Worm (Caenorhabditis elegans): ENCODE results near the gene Y11D7A.10.

Gene Y11D7A.10

DNA sequence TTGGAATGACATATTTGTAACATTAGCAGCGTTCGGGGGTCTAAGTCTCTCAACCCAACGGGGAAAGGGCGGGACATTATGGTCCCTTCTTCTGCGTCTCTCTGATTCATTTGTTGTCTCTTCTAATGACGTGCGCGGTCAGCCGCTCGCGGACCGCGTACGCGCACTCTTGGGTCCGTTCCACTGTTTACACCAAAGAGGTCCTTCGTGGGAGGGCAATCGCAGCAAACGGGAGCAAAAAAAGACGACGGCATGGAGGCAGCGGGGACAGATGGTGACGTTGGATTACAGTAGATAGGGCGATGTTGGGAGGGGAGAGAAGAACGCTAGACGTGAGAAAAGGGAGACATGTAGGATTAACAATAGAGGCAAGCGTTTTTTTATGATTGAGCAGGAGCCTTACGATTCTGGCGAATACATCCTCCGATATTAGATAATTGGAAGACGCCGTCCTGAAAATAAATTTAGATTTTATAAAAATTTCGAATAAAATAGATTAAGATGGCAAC is 4.3 kb upstream of the Y11D7A.10 start, which contains the start of gene flh-1:
Gene flh-1 (minus strand): TSS at position 459 of the 509 bp plus-strand sequence.
- TF ChIP-seq set-16 (GFP tag; IDR thresholded peaks at IDR 0.05) (0 out of 2 replicates have a peak, but pooled peaks have one; percentile 42), madf-5 (GFP tag; IDR thresholded peaks at IDR 0.05) (0 out of 4 replicates have a peak, but pooled peaks of 1 of the 2 experiments have one; percentile 23), ces-1 (GFP tag; optimal IDR thresholded peaks at IDR 0.05) (no peak), egl-43 (GFP tag; IDR thresholded peaks at IDR 0.05) (0 out of 2 replicates have a peak, but pooled peaks have one; percentile 34), ceh-20 (GFP tag; IDR thresholded peaks at IDR 0.05) (no peak)

DNA sequence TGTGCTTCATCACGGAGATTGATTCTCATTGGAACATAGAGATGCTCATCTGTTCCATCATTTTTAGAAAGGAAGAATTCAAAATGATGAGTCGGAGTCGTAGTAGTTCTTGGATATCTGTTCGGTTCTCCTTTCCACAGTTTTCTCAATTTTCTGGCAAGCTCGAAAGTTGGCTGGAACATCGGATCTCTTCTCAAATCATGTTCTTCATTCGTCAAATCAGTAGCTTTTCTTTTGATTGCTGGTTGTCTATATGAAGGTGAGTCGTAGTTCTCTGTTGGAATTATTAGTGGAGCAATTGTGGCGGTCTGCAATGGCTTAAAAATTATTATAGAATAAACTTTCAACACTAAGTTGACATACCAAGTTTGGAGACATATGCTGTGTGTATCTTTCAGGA is 2.7 kb upstream of the Y11D7A.10 start:
- no peak for TF ChIP-seq mes-2 (tag; optimal IDR thresholded peaks at IDR 0.05; ENCODE audit: poor library complexity, severe bottlenecking)
- TF ChIP-seq T20F7.1 (GFP tag; optimal IDR thresholded peaks at IDR 0.05): no peak
- TF ChIP-seq unc-62 (GFP tag; optimal IDR thresholded peaks at IDR 0.05 in 1 of 2): peak in 1 of 2 experiments; percentile 92
- no peak for TF ChIP-seq unc-62 (tag; optimal IDR thresholded peaks at IDR 0.05)
- TF ChIP-seq nhr-48 (tag; optimal IDR thresholded peaks at IDR 0.05): no peak
- no peak for TF ChIP-seq pha-4 (GFP tag; IDR thresholded peaks at IDR 0.05)
- TF ChIP-seq pha-4 (tag; optimal IDR thresholded peaks at IDR 0.05): no peak
- TF ChIP-seq aha-1 (tag): peak; percentile 1
- TF ChIP-seq lsy-2 (tag; optimal IDR thresholded peaks at IDR 0.05): no peak

DNA sequence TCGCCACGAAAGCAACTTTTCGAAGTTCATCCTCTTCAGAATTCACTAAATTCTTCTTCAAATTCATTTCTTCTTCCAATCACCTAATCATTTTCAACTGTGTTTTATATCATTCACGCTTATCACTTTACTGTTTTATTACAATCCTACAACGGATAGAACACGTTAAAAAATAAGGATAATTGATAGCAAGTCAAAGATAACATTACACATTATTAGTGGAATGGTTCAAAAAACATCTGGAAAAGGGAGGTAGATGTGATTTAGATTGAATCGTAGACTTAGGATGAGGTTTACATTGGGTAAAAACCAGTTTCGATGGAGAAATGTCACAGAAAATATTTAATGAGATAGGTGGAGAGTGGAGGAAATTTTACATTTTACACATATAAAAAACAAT is 2.1 kb upstream of the Y11D7A.10 start, which contains the start of gene col-120:
Gene col-120 (minus strand): TSS at position 101 of the 400 bp plus-strand sequence.
- peak in 1 of 2 experiments; percentile 55 for TF ChIP-seq unc-62 (GFP tag; optimal IDR thresholded peaks at IDR 0.05 in 1 of 2)
- TF ChIP-seq unc-62 (tag; optimal IDR thresholded peaks at IDR 0.05): no peak
- peak; percentile 22 for TF ChIP-seq nhr-48 (tag; optimal IDR thresholded peaks at IDR 0.05)
- no peak for TF ChIP-seq ctbp-1 (GFP tag; IDR thresholded peaks at IDR 0.05)

DNA sequence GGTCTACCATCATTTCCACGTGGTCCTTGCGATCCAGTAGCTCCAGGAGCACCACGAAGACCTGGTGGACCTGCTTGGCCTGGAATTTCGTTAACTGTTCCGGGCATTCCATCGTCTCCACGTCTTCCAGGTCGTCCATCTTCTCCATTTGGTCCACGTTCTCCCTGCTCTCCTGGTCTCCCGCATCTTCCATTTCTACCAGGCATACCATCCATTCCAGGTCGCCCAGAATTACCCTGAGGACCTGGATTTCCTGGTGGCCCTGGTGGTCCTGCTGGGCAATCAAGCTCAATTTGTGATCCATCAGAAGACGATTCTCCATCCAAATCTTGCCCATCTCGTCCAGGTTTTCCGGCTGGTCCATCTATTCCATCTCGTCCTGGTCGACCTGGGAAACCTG is 1.3 kb upstream of the Y11D7A.10 start:
- TF ChIP-seq set-16 (GFP tag; IDR thresholded peaks at IDR 0.05): peak; percentile 69
- TF ChIP-seq egl-43 (GFP tag; IDR thresholded peaks at IDR 0.05): no peak
- TF ChIP-seq snpc-1.2 (GFP tag; IDR thresholded peaks at IDR 0.05): peak; percentile 55; the same call in 1 of the 2 replicates

DNA sequence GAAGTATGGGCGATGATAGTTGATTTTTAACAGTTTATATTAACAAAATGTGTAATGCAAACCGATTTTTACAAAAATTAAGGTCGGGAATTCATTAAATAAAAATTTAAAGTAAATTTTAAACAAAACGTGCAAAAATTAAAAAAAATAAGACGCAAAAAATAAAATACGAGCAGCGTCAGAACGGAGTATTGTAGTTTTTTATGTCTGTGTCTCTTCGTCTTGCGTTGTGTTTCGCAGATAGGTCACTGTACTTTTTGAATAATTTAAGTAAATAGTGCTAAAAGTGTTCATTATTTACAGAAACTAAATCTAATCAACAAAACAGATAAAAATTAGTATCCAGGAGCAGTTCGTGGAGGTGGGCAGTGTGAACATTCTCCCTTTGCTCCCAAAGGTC is 766 bp upstream of the Y11D7A.10 start:
- peak; percentile 10 for TF ChIP-seq mes-2 (tag; optimal IDR thresholded peaks at IDR 0.05; ENCODE audit: poor library complexity, severe bottlenecking)
- TF ChIP-seq ceh-82 (tag; optimal IDR thresholded peaks at IDR 0.05): no peak
- no peak for TF ChIP-seq daf-8 (GFP tag; IDR thresholded peaks at IDR 0.05)
- TF ChIP-seq Y48G9A.11 (GFP tag; IDR thresholded peaks at IDR 0.05): no peak
- peak; percentile 83 for TF ChIP-seq aha-1 (tag)
- no peak for TF ChIP-seq skn-1 (tag; optimal IDR thresholded peaks at IDR 0.05)
- no peak for TF ChIP-seq lin-38 (GFP tag; IDR thresholded peaks at IDR 0.05)
- TF ChIP-seq F44E2.7 (GFP tag; IDR thresholded peaks at IDR 0.05): no peak
- TF ChIP-seq aly-2 (tag; optimal IDR thresholded peaks at IDR 0.05): no peak
- TF ChIP-seq R02D3.7 (tag; optimal IDR thresholded peaks at IDR 0.05): no peak
- TF ChIP-seq nhr-48 (tag; optimal IDR thresholded peaks at IDR 0.05): no peak
- TF ChIP-seq dpl-1 (GFP tag; optimal IDR thresholded peaks at IDR 0.05): peak; percentile 24
- peak; percentile 94 for TF ChIP-seq T20F7.1 (GFP tag; optimal IDR thresholded peaks at IDR 0.05)
- no peak for TF ChIP-seq sdz-12 (GFP tag; optimal IDR thresholded peaks at IDR 0.05)
- no peak for TF ChIP-seq ztf-7 (tag; optimal IDR thresholded peaks at IDR 0.05)
- peak in 1 of 2 experiments; percentile 95 for TF ChIP-seq hif-1 (tag; optimal IDR thresholded peaks at IDR 0.05)
- TF ChIP-seq nhr-6 (tag; optimal IDR thresholded peaks at IDR 0.05): no peak
- TF ChIP-seq snpc-4 (tag; optimal IDR thresholded peaks at IDR 0.05): no peak
- TF ChIP-seq zip-11 (GFP tag; IDR thresholded peaks at IDR 0.05): no peak
- no peak for TF ChIP-seq F26F4.8 (GFP tag; conservative IDR thresholded peaks at IDR 0.05)
- no peak for TF ChIP-seq saeg-2 (GFP tag; IDR thresholded peaks at IDR 0.05)
- TF ChIP-seq hlh-30 (tag; optimal IDR thresholded peaks at IDR 0.05; ENCODE audit: insufficient read depth): no peak
- no peak for TF ChIP-seq mep-1 (tag; optimal IDR thresholded peaks at IDR 0.05)
